Fruit fly (Drosophila melanogaster) whole organism: ENCODE data around the gene CG15046.

Source experiments
- CG8478 ChIP-seq: fragments of >200 bp; optimal IDR thresholded peaks from 2 replicates; lab custom pipeline; 2018; ENCODE audit warnings: inconsistent platforms
- Dll ChIP-seq: fragments of >200 bp; optimal IDR thresholded peaks from 2 replicates; lab custom pipeline; 2017
- EcR ChIP-seq, 2 experiments: fragments of >200 bp; optimal IDR thresholded peaks; 2 replicates each; lab custom pipeline; 2017; ENCODE audit warnings: missing biosample characterization in 2 of 2, missing genetic modification characterization in 2 of 2, missing genetic modification reagents in 2 of 2
- pan ChIP-seq: fragments of >200 bp; optimal IDR thresholded peaks from 2 replicates; lab custom pipeline; 2017
- psq ChIP-seq: fragments of >200 bp; optimal IDR thresholded peaks from 2 replicates; lab custom pipeline; 2017
- usp ChIP-seq: fragments of >200 bp; optimal IDR thresholded peaks from 2 replicates; lab custom pipeline; 2017; ENCODE audit warnings: missing biosample characterization, missing genetic modification characterization, mixed read lengths

CG15046 gene

DNA sequence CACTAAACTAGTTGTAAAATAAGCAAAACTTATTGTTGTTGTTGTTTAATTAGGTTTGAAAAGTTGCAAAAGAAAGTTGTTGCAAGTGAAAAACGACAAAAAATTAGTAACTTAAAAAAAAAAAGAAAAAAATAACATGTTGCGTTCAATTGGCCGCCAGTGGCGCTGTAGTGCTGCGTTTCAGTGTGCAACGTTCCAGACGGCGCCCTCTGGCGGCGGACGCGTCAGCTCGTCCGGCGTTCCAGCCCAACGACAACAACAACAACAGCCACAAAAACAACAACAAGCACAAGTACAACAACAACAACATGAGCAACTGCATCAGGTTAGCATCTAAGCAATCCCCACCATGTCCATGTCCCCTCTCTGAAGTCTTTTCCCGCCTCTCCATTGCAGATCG is 28.0 kb upstream of the CG15046 start:
- TF ChIP-seq EcR (GFP tag; optimal IDR thresholded peaks at IDR 0.05; lab: Kevin White, UChicago), result no peak

DNA sequence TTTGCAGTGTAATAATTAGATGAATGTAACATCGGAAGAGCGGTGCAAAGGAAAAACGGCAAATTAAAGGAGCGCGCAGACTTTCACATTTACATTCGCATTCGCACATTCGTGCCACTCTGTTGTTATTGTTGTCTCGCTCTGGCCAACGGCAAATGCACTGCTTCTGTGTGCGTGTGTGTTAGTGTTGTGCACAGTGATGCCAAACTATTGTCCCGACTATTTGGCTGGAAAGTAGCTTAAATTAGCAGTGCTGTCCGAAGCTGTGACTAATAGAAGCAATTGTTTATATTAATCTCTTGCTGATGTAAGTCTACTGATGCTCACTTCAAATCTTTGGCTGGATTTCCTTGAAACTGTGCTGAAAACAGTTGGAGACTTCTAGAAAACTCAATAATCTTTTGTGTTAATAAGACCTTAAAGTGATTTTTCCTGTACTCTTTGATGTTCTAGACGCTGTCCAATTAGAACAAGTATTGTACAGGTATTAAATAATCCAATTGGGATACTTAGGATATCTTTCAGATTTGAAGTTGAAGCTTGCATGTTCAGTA is 26.6 kb upstream of the CG15046 start:
- TF ChIP-seq usp, result no peak
- TF ChIP-seq EcR (GFP tag; optimal IDR thresholded peaks at IDR 0.05; lab: Kevin White, UChicago), result no peak
- TF ChIP-seq pan, result no peak
- TF ChIP-seq psq (lab: Kevin White, UChicago), result no peak
- no peak for TF ChIP-seq Dll (lab: Kevin White, UChicago)
- no peak for TF ChIP-seq CG8478

DNA sequence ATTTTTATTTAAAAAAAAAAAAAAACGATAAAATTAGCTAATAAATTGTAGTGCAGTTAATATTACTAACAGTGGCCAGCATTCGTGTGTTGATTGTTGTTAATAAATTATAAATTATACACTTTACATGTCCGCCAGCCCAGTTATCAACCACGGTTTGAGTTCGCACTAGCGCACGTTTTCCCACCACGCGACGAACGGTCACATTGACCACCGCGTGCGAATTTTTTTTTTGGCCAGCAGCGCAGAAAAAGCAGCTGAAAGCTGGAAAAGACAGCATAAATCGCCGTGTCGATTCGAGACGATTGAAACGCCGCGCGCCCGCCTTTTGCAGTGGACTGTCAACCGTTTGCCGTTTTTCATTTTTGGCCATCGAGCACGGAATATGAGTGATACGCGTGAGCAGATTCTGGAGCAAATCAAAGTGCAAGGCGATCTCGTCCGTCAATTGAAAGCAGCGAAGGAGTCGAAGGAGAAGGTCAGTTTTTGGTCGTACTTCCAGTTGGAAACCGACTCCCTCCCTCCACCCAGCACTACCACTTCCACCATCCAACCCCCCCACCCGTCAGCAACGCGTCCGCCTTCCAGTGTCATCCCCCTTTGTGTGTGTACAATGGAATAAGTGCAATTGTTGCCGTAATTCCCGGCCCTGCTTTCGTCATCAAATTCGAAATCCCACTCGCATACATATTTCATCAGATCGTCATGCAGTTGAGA is 25.9 kb upstream of the CG15046 start, which contains the start of the genes Bx and HisRS:
Gene Bx (plus strand): TSS at position 224 of the 717 bp plus-strand sequence.
Gene HisRS (plus strand): TSS at position 224 of the 717 bp plus-strand sequence.
- TF ChIP-seq Dll (lab: Kevin White, UChicago), result no peak
- no peak for TF ChIP-seq pan
- TF ChIP-seq EcR (GFP tag; optimal IDR thresholded peaks at IDR 0.05; lab: Kevin White, UChicago), result no peak
- TF ChIP-seq psq (lab: Kevin White, UChicago), result no peak
- no peak for TF ChIP-seq CG8478
- TF ChIP-seq usp, result no peak

- TF ChIP-seq pan (no peak), EcR (GFP tag; optimal IDR thresholded peaks at IDR 0.05; lab: Kevin White, UChicago) (no peak), CG8478 (no peak), Dll (lab: Kevin White, UChicago) (no peak), usp (no peak), psq (lab: Kevin White, UChicago) (no peak)
Observed at dm6 chrX:18514767-18515166, 25.3 kb upstream of the CG15046 start, which contains the start of gene CG6470. TSS of gene CG6470 (minus strand) at chrX:18514867.

DNA sequence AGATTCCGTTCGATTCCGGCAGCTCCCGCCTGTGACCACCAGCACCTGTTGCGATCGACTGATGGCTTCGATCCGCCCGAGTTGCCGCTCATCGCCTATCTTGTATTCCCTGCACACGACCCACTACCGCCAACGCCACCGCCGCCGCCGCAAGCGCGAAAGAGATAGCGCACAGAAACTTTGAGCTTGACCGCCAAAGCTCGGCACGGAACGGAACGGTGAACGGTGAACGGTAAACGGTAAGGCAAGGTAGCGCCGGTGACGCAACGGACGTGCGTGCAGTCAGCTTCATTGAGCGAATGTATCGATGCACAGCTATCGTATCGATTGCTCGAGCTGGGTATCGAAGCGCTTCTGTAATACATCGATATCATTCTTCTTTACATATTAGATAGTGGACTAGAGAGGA is 22.9 kb upstream of the CG15046 start, which contains the start of gene Ggt-1:
Gene Ggt-1 (minus strand): TSS at position 251 of the 409 bp plus-strand sequence.
- no peak for TF ChIP-seq CG8478
- TF ChIP-seq usp, result no peak
- TF ChIP-seq psq (lab: Kevin White, UChicago), result no peak
- TF ChIP-seq EcR (GFP tag; optimal IDR thresholded peaks at IDR 0.05; lab: Kevin White, UChicago), result no peak
- no peak for TF ChIP-seq Dll (lab: Kevin White, UChicago)
- no peak for TF ChIP-seq pan

dm6 chrX:18510884-18511283 is 21.5 kb upstream of the CG15046 start:
- TF ChIP-seq EcR (GFP tag; optimal IDR thresholded peaks at IDR 0.05; lab: Kevin White, UChicago) (no peak), Dll (lab: Kevin White, UChicago) (no peak), pan (no peak), usp (no peak), CG8478 (no peak), psq (lab: Kevin White, UChicago) (no peak)

dm6 chrX:18509430-18509829 is 20.0 kb upstream of the CG15046 start:
- TF ChIP-seq EcR (GFP tag; optimal IDR thresholded peaks at IDR 0.05; lab: Kevin White, UChicago), result no peak
- no peak for TF ChIP-seq psq (lab: Kevin White, UChicago)
- TF ChIP-seq Dll (lab: Kevin White, UChicago), result no peak
- TF ChIP-seq usp, result no peak
- no peak for TF ChIP-seq pan
- TF ChIP-seq CG8478, result no peak

- TF ChIP-seq psq (lab: Kevin White, UChicago) (no peak), CG8478 (no peak), EcR (GFP tag; optimal IDR thresholded peaks at IDR 0.05; lab: Kevin White, UChicago) (no peak), Dll (lab: Kevin White, UChicago) (no peak), usp (no peak), pan (no peak)
Observed at dm6 chrX:18508565-18508964, 19.1 kb upstream of the CG15046 start.

DNA sequence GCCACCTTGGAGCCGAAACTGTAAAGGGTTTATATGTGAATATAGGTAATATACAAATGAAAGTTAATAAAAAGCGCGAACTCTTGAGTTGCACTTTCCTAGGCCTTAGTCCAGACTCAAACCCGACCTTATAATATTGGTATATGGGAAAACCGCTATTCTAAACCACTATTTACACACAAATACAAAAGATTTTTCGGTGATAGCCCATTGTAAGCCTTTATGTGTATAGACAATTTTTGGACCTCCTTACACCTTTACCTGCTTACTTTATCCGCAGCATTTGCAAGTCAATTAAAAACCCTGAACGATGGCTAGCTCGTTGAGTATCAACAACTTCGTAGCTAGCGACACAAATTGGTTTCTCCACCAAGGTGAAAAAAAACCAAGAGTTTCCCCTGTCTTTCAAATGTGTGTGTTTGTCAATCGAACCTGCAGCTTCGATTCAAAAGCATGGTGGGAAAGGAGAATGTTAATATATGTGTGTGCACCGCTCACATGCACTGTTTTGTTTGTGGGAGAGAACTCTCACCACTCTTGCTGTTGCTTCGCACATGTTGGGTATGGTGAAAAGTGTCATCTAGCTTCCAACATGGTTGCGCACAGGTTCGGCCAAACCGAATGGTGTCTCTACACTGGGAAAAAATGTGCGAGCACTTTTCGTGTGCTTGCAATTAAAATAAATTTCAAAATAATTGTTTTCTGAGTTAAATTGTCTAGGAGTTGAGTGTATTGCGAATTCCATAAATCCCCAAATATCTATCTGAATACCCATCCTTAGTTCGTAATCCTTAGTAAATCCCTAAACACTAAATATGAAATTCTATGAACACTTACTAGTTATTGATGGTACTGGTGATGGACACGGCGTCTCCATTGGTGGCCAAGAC is 17.5 kb upstream of the CG15046 start:
- TF ChIP-seq psq (lab: Kevin White, UChicago), result no peak
- TF ChIP-seq Dll (lab: Kevin White, UChicago), result no peak
- TF ChIP-seq CG8478, result no peak
- TF ChIP-seq pan, result no peak
- no peak for TF ChIP-seq usp

DNA sequence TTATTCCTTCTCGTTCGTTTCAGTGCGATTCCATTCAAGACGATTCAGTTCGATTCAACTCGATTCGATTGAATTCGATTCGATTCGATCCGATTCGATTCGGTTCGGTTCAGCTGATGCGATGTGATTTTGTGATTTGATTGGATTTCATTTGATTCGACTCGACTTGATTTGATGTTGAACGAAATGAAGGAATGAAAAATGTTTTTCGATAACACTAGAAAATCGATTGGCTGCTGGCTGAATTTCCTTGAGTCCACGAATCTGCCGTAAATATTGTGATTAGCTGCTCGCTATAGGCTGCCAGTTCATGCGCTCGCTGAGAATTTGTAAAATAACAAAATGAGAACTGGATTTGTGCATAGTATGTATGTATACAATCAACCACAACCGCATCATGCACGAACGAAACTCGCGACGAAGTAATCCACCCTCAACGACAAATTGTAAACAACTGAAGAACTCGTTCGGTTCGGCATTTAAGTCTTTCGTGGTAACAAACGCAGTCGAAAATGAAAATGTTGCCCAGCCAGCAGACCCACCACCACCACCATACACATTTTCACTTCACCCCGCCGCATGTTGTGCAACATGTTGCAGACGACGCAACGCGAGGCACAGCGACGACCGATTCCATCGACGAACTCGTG is 15.7 kb upstream of the CG15046 start, which contains the start of gene Wnt5:
Gene Wnt5 (minus strand): TSS at position 458 of the 650 bp plus-strand sequence.
- no peak for TF ChIP-seq EcR (GFP tag; optimal IDR thresholded peaks at IDR 0.05; lab: Kevin White, UChicago)
- TF ChIP-seq pan, result no peak
- no peak for TF ChIP-seq psq (lab: Kevin White, UChicago)
- TF ChIP-seq CG8478, result no peak
- TF ChIP-seq usp, result no peak
- TF ChIP-seq Dll (lab: Kevin White, UChicago), result no peak

- TF ChIP-seq psq (lab: Kevin White, UChicago) (no peak), pan (peak; percentile 33), EcR (GFP tag; optimal IDR thresholded peaks at IDR 0.05; lab: Kevin White, UChicago) (no peak), usp (no peak), Dll (lab: Kevin White, UChicago) (no peak), CG8478 (no peak)
Observed at dm6 chrX:18499679-18500187, 10.3 kb upstream of the CG15046 start, which contains the start of the genes Pgant7 and Xrcc2. TSS of gene Pgant7 (minus strand) at chrX:18499986. TSS of gene Xrcc2 (plus strand) at chrX:18500127.
